Worm (Caenorhabditis elegans) whole organism, late embryonic: ENCODE results near the gene srg-7.

Source experiments
- K02D7.2 ChIP-seq: sonication (generic microtip); optimal IDR thresholded peaks from 2 replicates; lab custom pipeline; 2017; ENCODE audit warnings: mild to moderate bottlenecking, missing genetic modification characterization, missing compliant biosample characterization
- T23F11.4 ChIP-seq: fragments of 200-800 bp; sonication (Bioruptor generic); optimal IDR thresholded peaks from 2 replicates; lab custom pipeline; 2018; ENCODE audit warnings: mild to moderate bottlenecking, missing genetic modification characterization, missing compliant biosample characterization
- ama-1 ChIP-seq: fragments of 150-350 bp; optimal IDR thresholded peaks from 2 replicates; lab custom pipeline; 2014
- ceh-14 ChIP-seq: sonication (generic microtip); optimal IDR thresholded peaks from 2 replicates; lab custom pipeline; 2016; ENCODE audit warnings: missing genotype, missing genetic modification characterization, missing compliant biosample characterization
- ceh-18 ChIP-seq: sonication (generic microtip); optimal IDR thresholded peaks from 2 replicates; lab custom pipeline; 2016; ENCODE audit warnings: missing genetic modification characterization, missing compliant biosample characterization
- ceh-2 ChIP-seq: sonication (generic microtip); optimal IDR thresholded peaks from 2 replicates; lab custom pipeline; 2016; ENCODE audit warnings: missing genotype, missing genetic modification characterization, missing compliant biosample characterization
- ceh-31 ChIP-seq: sonication (generic microtip); optimal IDR thresholded peaks from 2 replicates; lab custom pipeline; 2016; ENCODE audit warnings: missing genetic modification characterization, missing compliant biosample characterization
- ceh-34 ChIP-seq: sonication (generic microtip); optimal IDR thresholded peaks from 2 replicates; lab custom pipeline; 2016; ENCODE audit warnings: mild to moderate bottlenecking, missing genetic modification characterization, missing compliant biosample characterization
- ceh-48 ChIP-seq: sonication (generic microtip); optimal IDR thresholded peaks from 2 replicates; lab custom pipeline; 2016; ENCODE audit warnings: missing genetic modification characterization, inconsistent platforms, missing compliant biosample characterization
- ceh-6 ChIP-seq: fragments of 200-800 bp; sonication (Bioruptor generic); optimal IDR thresholded peaks from 2 replicates; lab custom pipeline; 2018; ENCODE audit warnings: mild to moderate bottlenecking, missing genetic modification characterization, missing compliant biosample characterization
- ceh-9 ChIP-seq: sonication (generic microtip); optimal IDR thresholded peaks from 2 replicates; lab custom pipeline; 2016; ENCODE audit warnings: mild to moderate bottlenecking, missing genetic modification characterization, inconsistent platforms, missing compliant biosample characterization
- dve-1 ChIP-seq: sonication (generic microtip); optimal IDR thresholded peaks from 2 replicates; lab custom pipeline; 2017; ENCODE audit warnings: antibody characterized with exemption, mild to moderate bottlenecking, missing genetic modification characterization, missing compliant biosample characterization
- elt-2 ChIP-seq: sonication (generic microtip); optimal IDR thresholded peaks from 2 replicates; lab custom pipeline; 2016; ENCODE audit warnings: missing genetic modification reagents, missing genetic modification characterization, missing compliant biosample characterization
- ets-4 ChIP-seq: sonication (generic microtip); optimal IDR thresholded peaks from 2 replicates; lab custom pipeline; 2016; ENCODE audit warnings: missing genetic modification characterization, missing compliant biosample characterization
- fkh-6 ChIP-seq: sonication (generic microtip); optimal IDR thresholded peaks from 2 replicates; lab custom pipeline; 2016; ENCODE audit warnings: missing genetic modification characterization, missing compliant biosample characterization
- gmeb-2 ChIP-seq: sonication (generic microtip); optimal IDR thresholded peaks from 2 replicates; lab custom pipeline; 2016; ENCODE audit warnings: missing genetic modification characterization, inconsistent platforms, missing compliant biosample characterization
- hlh-30 ChIP-seq: sonication (generic microtip); optimal IDR thresholded peaks from 2 replicates; lab custom pipeline; 2017; ENCODE audit warnings: antibody characterized with exemption, missing genetic modification characterization, missing compliant biosample characterization; ENCODE audit not compliant: insufficient read depth
- hlh-6 ChIP-seq: sonication (generic microtip); optimal IDR thresholded peaks from 2 replicates; lab custom pipeline; 2016; ENCODE audit warnings: missing genotype, missing genetic modification characterization, missing compliant biosample characterization
- lim-6 ChIP-seq: sonication (generic microtip); optimal IDR thresholded peaks from 2 replicates; lab custom pipeline; 2016; ENCODE audit warnings: missing genetic modification characterization, missing compliant biosample characterization
- madf-2 ChIP-seq: sonication (generic microtip); optimal IDR thresholded peaks from 2 replicates; lab custom pipeline; 2017; ENCODE audit warnings: missing genetic modification characterization, missing compliant biosample characterization
- nfya-1 ChIP-seq: sonication (generic microtip); optimal IDR thresholded peaks from 2 replicates; lab custom pipeline; 2017; ENCODE audit warnings: missing genetic modification characterization, mild to moderate bottlenecking, missing compliant biosample characterization, antibody characterized with exemption, moderate library complexity
- pha-2 ChIP-seq: sonication (generic microtip); optimal IDR thresholded peaks from 2 replicates; lab custom pipeline; 2017; ENCODE audit warnings: mild to moderate bottlenecking, missing genetic modification characterization, missing compliant biosample characterization
- pha-4 ChIP-seq: fragments of 150-350 bp; optimal IDR thresholded peaks from 2 replicates; lab custom pipeline; 2018; ENCODE audit warnings: missing biosample characterization, missing genetic modification reagents, missing genetic modification characterization
- pqm-1 ChIP-seq: sonication (generic microtip); optimal IDR thresholded peaks from 2 replicates; lab custom pipeline; 2016; ENCODE audit warnings: missing genetic modification characterization, missing compliant biosample characterization
- pros-1 ChIP-seq: fragments of 150-350 bp; optimal IDR thresholded peaks from 2 replicates; lab custom pipeline; 2014; ENCODE audit warnings: missing biosample characterization, missing genetic modification reagents, missing genetic modification characterization
- ref-2 ChIP-seq: sonication (generic microtip); optimal IDR thresholded peaks from 2 replicates; lab custom pipeline; 2016; ENCODE audit warnings: missing genetic modification characterization, missing compliant biosample characterization
- rnt-1 ChIP-seq: sonication (generic microtip); optimal IDR thresholded peaks from 2 replicates; lab custom pipeline; 2016; ENCODE audit warnings: missing genetic modification characterization, missing compliant biosample characterization
- sdc-2 ChIP-seq: sonication (generic microtip); optimal IDR thresholded peaks from 2 replicates; lab custom pipeline; 2016; ENCODE audit warnings: missing genotype, missing genetic modification characterization, missing compliant biosample characterization
- sox-2 ChIP-seq: fragments of 200-800 bp; sonication (Bioruptor generic); IDR thresholded peaks from 2 replicates; pipeline ENCODE4 v1.3.6; 2022; ENCODE audit warnings: missing genetic modification reagents, missing genetic modification characterization, missing compliant biosample characterization
- syd-9 ChIP-seq: sonication (generic microtip); optimal IDR thresholded peaks from 2 replicates; lab custom pipeline; 2016; ENCODE audit warnings: mild to moderate bottlenecking, missing genetic modification characterization, moderate library complexity, missing compliant biosample characterization
- tbx-2 ChIP-seq: sonication (generic microtip); optimal IDR thresholded peaks from 2 replicates; lab custom pipeline; 2016; ENCODE audit warnings: missing genetic modification characterization, missing compliant biosample characterization
- tbx-7 ChIP-seq: sonication (generic microtip); optimal IDR thresholded peaks from 2 replicates; lab custom pipeline; 2016; ENCODE audit warnings: missing genotype, missing genetic modification characterization, missing compliant biosample characterization
- ttx-3 ChIP-seq: sonication (generic microtip); optimal IDR thresholded peaks from 2 replicates; lab custom pipeline; 2016; ENCODE audit warnings: missing genetic modification reagents, missing genetic modification characterization, missing compliant biosample characterization
- unc-42 ChIP-seq: sonication (generic microtip); optimal IDR thresholded peaks from 2 replicates; lab custom pipeline; 2016; ENCODE audit warnings: missing genotype, missing genetic modification characterization, missing compliant biosample characterization
- unc-55 ChIP-seq: sonication (generic microtip); optimal IDR thresholded peaks from 2 replicates; lab custom pipeline; 2017; ENCODE audit warnings: missing biosample characterization, missing genetic modification reagents, missing genetic modification characterization

The srg-7 gene

ce11 chrIII:6280070-6280596, 12.2 kb upstream of the srg-7 start, which contains the start of gene hmg-1.2:
Gene hmg-1.2 (plus strand): TSS chrIII:6280380.
- TF ChIP-seq sox-2 (GFP tag; lab: Robert Waterston, UW) (no peak), ceh-48 (tag; lab: Kevin White, UChicago) (peak; percentile 4), ref-2 (peak; percentile 70), pha-2 (tag; lab: Kevin White, UChicago) (no peak), ceh-2 (tag; lab: Kevin White, UChicago) (no peak), ama-1 (lab: Kevin White, UChicago) (peak; percentile 59), unc-42 (tag; lab: Kevin White, UChicago) (peak; percentile 37), madf-2 (peak; percentile 54), lim-6 (no peak), ceh-31 (peak; percentile 79), gmeb-2 (tag; lab: Kevin White, UChicago) (no peak), ets-4 (tag; lab: Kevin White, UChicago) (no peak), K02D7.2 (tag; lab: Kevin White, UChicago) (no peak), elt-2 (no peak), pros-1 (tag; lab: Kevin White, UChicago) (peak; percentile 79), unc-55 (GFP tag; lab: Kevin White, UChicago) (peak; percentile 79), ceh-18 (tag; lab: Kevin White, UChicago) (peak; percentile 77), sdc-2 (tag; lab: Kevin White, UChicago) (peak; percentile 15), tbx-2 (tag; lab: Kevin White, UChicago) (peak; percentile 51), ceh-34 (tag; lab: Kevin White, UChicago) (peak; percentile 68), pha-4 (tag; lab: Kevin White, UChicago) (no peak), hlh-6 (tag; lab: Kevin White, UChicago) (no peak), ttx-3 (tag; lab: Kevin White, UChicago) (no peak), ceh-14 (tag; lab: Kevin White, UChicago) (peak; percentile 29), rnt-1 (tag; lab: Kevin White, UChicago) (peak; percentile 48), hlh-30 (tag; lab: Kevin White, UChicago) (peak; percentile 74), fkh-6 (tag; lab: Kevin White, UChicago) (peak; percentile 40), nfya-1 (tag; lab: Kevin White, UChicago) (peak; percentile 76)
- TF ChIP-seq, all 69 proteins: peak for 17

ce11 chrIII:6279453-6279852, 11.5 kb upstream of the srg-7 start:
- TF ChIP-seq ceh-34 (tag; lab: Kevin White, UChicago) = no peak
- TF ChIP-seq, all 69 proteins: peak for 0

ce11 chrIII:6278301-6278827, 10.4 kb upstream of the srg-7 start, which contains the start of gene C18F10.7:
Gene C18F10.7 (minus strand): TSS chrIII:6278351.
- TF ChIP-seq pqm-1 (tag; lab: Kevin White, UChicago) (no peak), unc-42 (tag; lab: Kevin White, UChicago) (peak; percentile 34), T23F11.4 (GFP tag; lab: Kevin White, UChicago) (no peak), dve-1 (tag; lab: Kevin White, UChicago) (peak; percentile 11), nfya-1 (tag; lab: Kevin White, UChicago) (peak; percentile 54), hlh-30 (tag; lab: Kevin White, UChicago) (peak; percentile 71)

- TF ChIP-seq unc-42 (tag; lab: Kevin White, UChicago) (no peak), ceh-6 (GFP tag; lab: Kevin White, UChicago) (no peak), ceh-9 (tag; lab: Kevin White, UChicago) (no peak), K02D7.2 (tag; lab: Kevin White, UChicago) (no peak), tbx-7 (tag; lab: Kevin White, UChicago) (no peak), syd-9 (tag; lab: Kevin White, UChicago) (no peak), ceh-48 (tag; lab: Kevin White, UChicago) (no peak)
These were observed 4.9 kb upstream of the srg-7 start, which contains the start of gene C18F10.2 for ce11 chrIII:6272868-6273267. Gene C18F10.2 (plus strand): TSS chrIII:6273168.
